Worm (Caenorhabditis elegans): ENCODE data around the gene coh-1.

ce11 chrX:7480756-7481155 is 5.9 kb upstream of the coh-1 start, which contains the start of gene F48E3.9:
- no peak for TF ChIP-seq ets-7 (tag; optimal IDR thresholded peaks at IDR 0.05)
- TF ChIP-seq ama-1 (optimal IDR thresholded peaks at IDR 0.05) = no peak
- TF ChIP-seq hmg-4 (GFP tag; optimal IDR thresholded peaks at IDR 0.05) = no peak
- no peak for TF ChIP-seq F13C5.2 (tag; optimal IDR thresholded peaks at IDR 0.05)
- no peak for TF ChIP-seq ceh-36 (tag; optimal IDR thresholded peaks at IDR 0.05)
- no peak for TF ChIP-seq tbx-37 (GFP tag; conservative IDR thresholded peaks at IDR 0.05)
- no peak for TF ChIP-seq flt-1 (GFP tag; IDR thresholded peaks at IDR 0.05)
- no peak for TF ChIP-seq scrt-1 (GFP tag; IDR thresholded peaks at IDR 0.05)
- TF ChIP-seq aly-1 (tag; optimal IDR thresholded peaks at IDR 0.05) = no peak
- TF ChIP-seq ceh-13 (GFP tag; optimal IDR thresholded peaks at IDR 0.05) = no peak
- no peak for TF ChIP-seq hnd-1 (tag; optimal IDR thresholded peaks at IDR 0.05)
- no peak for TF ChIP-seq hmbx-1 (tag; optimal IDR thresholded peaks at IDR 0.05)
- no peak for TF ChIP-seq tra-4 (tag; optimal IDR thresholded peaks at IDR 0.05)
